Fruit fly (Drosophila melanogaster) whole organism, wandering third instar larva: ENCODE data around the gene Nhe2.
A peak's percentile ranks its signal among the peaks of the same experiment; 100 is the strongest.

ENCODE experiments used
- Abd-B ChIP-seq: fragments of >200 bp; optimal IDR thresholded peaks from 2 replicates; lab custom pipeline; 2017; ENCODE audit warnings: missing biosample characterization, missing genetic modification characterization
- CG32264 ChIP-seq: fragments of 200-800 bp; sonication (Bioruptor generic); optimal IDR thresholded peaks from 2 replicates; lab custom pipeline; 2016; ENCODE audit warnings: missing biosample characterization, missing genetic modification characterization
- CG9705 ChIP-seq: fragments of 200-800 bp; sonication (Bioruptor generic); optimal IDR thresholded peaks from 2 replicates; lab custom pipeline; 2018; ENCODE audit warnings: missing biosample characterization, mild to moderate bottlenecking, missing genetic modification characterization
- CrebA ChIP-seq: fragments of 200-800 bp; sonication (Bioruptor generic); optimal IDR thresholded peaks from 2 replicates; lab custom pipeline; 2016; ENCODE audit warnings: missing biosample characterization, mild to moderate bottlenecking, missing genetic modification characterization, borderline replicate concordance
- Dfd ChIP-seq: fragments of >200 bp; optimal IDR thresholded peaks from 2 replicates; lab custom pipeline; 2017; ENCODE audit warnings: missing biosample characterization, missing genetic modification characterization
- Dif ChIP-seq: fragments of 200-275, 200-300 bp; sonication (Bioruptor generic); optimal IDR thresholded peaks from 2 replicates; lab custom pipeline; 2018; ENCODE audit warnings: missing biosample characterization, missing genetic modification characterization; ENCODE audit not compliant: partially characterized antibody
- GATAd ChIP-seq: sonication (Bioruptor generic); optimal IDR thresholded peaks from 2 replicates; lab custom pipeline; 2016; ENCODE audit warnings: missing biosample characterization, missing genetic modification characterization
- HLH106 ChIP-seq: fragments of 200-800 bp; optimal IDR thresholded peaks from 3 replicates; lab custom pipeline; 2019; ENCODE audit warnings: missing biosample characterization, mild to moderate bottlenecking, missing genetic modification characterization, moderate library complexity
- Hnf4 ChIP-seq: fragments of 200-800 bp; sonication (Bioruptor generic); optimal IDR thresholded peaks from 2 replicates; lab custom pipeline; 2016; ENCODE audit warnings: missing biosample characterization, mild to moderate bottlenecking, missing genetic modification characterization
- Hr78 ChIP-seq: fragments of >200 bp; optimal IDR thresholded peaks from 2 replicates; lab custom pipeline; 2017; ENCODE audit warnings: missing biosample characterization, missing genetic modification characterization
- Hr83 ChIP-seq: fragments of 200-300 bp; sonication (Bioruptor generic); optimal IDR thresholded peaks from 2 replicates; lab custom pipeline; 2016; ENCODE audit warnings: missing biosample characterization, mild to moderate bottlenecking, missing genetic modification characterization, moderate library complexity; ENCODE audit not compliant: poor library complexity, severe bottlenecking
- Jra ChIP-seq: sonication (Bioruptor generic); optimal IDR thresholded peaks from 2 replicates; lab custom pipeline; 2016; ENCODE audit warnings: missing biosample characterization, missing genetic modification characterization
- Mio ChIP-seq: sonication (Bioruptor generic); optimal IDR thresholded peaks from 2 replicates; lab custom pipeline; 2016; ENCODE audit warnings: missing biosample characterization, missing genetic modification characterization
- Myc ChIP-seq: fragments of >200 bp; optimal IDR thresholded peaks from 2 replicates; lab custom pipeline; 2017
- N ChIP-seq: fragments of >200 bp; optimal IDR thresholded peaks from 2 replicates; lab custom pipeline; 2018; ENCODE audit warnings: missing biosample characterization, missing external identifiers, missing genetic modification characterization
- OdsH ChIP-seq: fragments of 200-800 bp; sonication (Bioruptor generic); optimal IDR thresholded peaks from 2 replicates; lab custom pipeline; 2016; ENCODE audit warnings: missing biosample characterization, mild to moderate bottlenecking, missing genetic modification characterization
- Rel ChIP-seq, 2 experiments: fragments of 200-800 bp; sonication (Bioruptor generic) in 1 of 2; optimal IDR thresholded peaks; 2 replicates in 1 of 2; 3 replicates in 1 of 2; lab custom pipeline; 2016 to 2019; ENCODE audit warnings: mild to moderate bottlenecking in 2 of 2, missing biosample characterization in 2 of 2, missing genetic modification characterization in 2 of 2, moderate library complexity in 1 of 2
- Sp1 ChIP-seq: fragments of 200-800 bp; sonication (Bioruptor generic); optimal IDR thresholded peaks from 3 replicates; lab custom pipeline; 2019; ENCODE audit warnings: missing biosample characterization, mild to moderate bottlenecking, missing genetic modification characterization, moderate library complexity
- Vsx2 ChIP-seq: fragments of 200-300, 225-300 bp; sonication (Bioruptor generic); optimal IDR thresholded peaks from 2 replicates; lab custom pipeline; 2018; ENCODE audit warnings: missing biosample characterization, missing genetic modification characterization; ENCODE audit not compliant: partially characterized antibody
- br ChIP-seq: fragments of 200-800 bp; sonication (Bioruptor generic); optimal IDR thresholded peaks from 2 replicates; lab custom pipeline; 2016; ENCODE audit warnings: missing biosample characterization, missing genetic modification characterization
- brk ChIP-seq: fragments of 200-800 bp; sonication (Bioruptor generic); optimal IDR thresholded peaks from 2 replicates; lab custom pipeline; 2016; ENCODE audit warnings: missing biosample characterization, mild to moderate bottlenecking, missing genetic modification characterization
- dl ChIP-seq, 2 experiments: fragments of 175-275, 200-275 bp in 1 of 2; fragments of 200-275 bp in 1 of 2; sonication (Bioruptor generic); optimal IDR thresholded peaks; lab custom pipeline; 2018; ENCODE audit warnings: mild to moderate bottlenecking in 2 of 2, missing biosample characterization in 2 of 2, missing genetic modification characterization in 2 of 2, moderate library complexity in 2 of 2; ENCODE audit not compliant: partially characterized antibody in 2 of 2, insufficient read depth in 1 of 2
- dmrt93B ChIP-seq: fragments of 200-800 bp; sonication (Bioruptor generic); optimal IDR thresholded peaks from 2 replicates; lab custom pipeline; 2018; ENCODE audit warnings: missing biosample characterization, mild to moderate bottlenecking, missing genetic modification characterization
- dsf ChIP-seq: sonication (Bioruptor generic); optimal IDR thresholded peaks from 2 replicates; lab custom pipeline; 2016; ENCODE audit warnings: missing biosample characterization, missing genetic modification characterization, borderline replicate concordance
- ey ChIP-seq: fragments of 200-800 bp; sonication (Bioruptor generic); optimal IDR thresholded peaks from 2 replicates; lab custom pipeline; 2016; ENCODE audit warnings: missing biosample characterization, missing genetic modification characterization
- foxo ChIP-seq, 2 experiments: fragments of 200-800 bp; sonication (Bioruptor generic); optimal IDR thresholded peaks; 2 replicates in 1 of 2; 3 replicates in 1 of 2; lab custom pipeline; 2016 to 2017; ENCODE audit warnings: missing biosample characterization in 2 of 2, missing genetic modification characterization in 2 of 2
- fru ChIP-seq: fragments of 200-800 bp; sonication (Bioruptor generic); optimal IDR thresholded peaks from 3 replicates; lab custom pipeline; 2016; ENCODE audit warnings: missing biosample characterization, mild to moderate bottlenecking, missing genetic modification characterization
- h ChIP-seq: fragments of 200-800 bp; sonication (Bioruptor generic); optimal IDR thresholded peaks from 3 replicates; lab custom pipeline; 2016; ENCODE audit warnings: missing biosample characterization, mild to moderate bottlenecking, missing genetic modification characterization
- jim ChIP-seq: fragments of 175-275, 200-325 bp; sonication (Bioruptor generic); optimal IDR thresholded peaks from 2 replicates; lab custom pipeline; 2016; ENCODE audit warnings: missing biosample characterization, mild to moderate bottlenecking, missing genetic modification characterization
- lola ChIP-seq: fragments of >200 bp; optimal IDR thresholded peaks from 2 replicates; lab custom pipeline; 2017; ENCODE audit warnings: missing biosample characterization, missing genetic modification characterization
- pan ChIP-seq: fragments of >200 bp; optimal IDR thresholded peaks from 2 replicates; lab custom pipeline; 2017
- psq ChIP-seq: fragments of 200-800 bp; sonication (Bioruptor generic); optimal IDR thresholded peaks from 3 replicates; lab custom pipeline; 2017; ENCODE audit warnings: missing biosample characterization, mild to moderate bottlenecking, missing genetic modification characterization, moderate library complexity
- rgr ChIP-seq: fragments of 200-800 bp; sonication (Bioruptor generic); optimal IDR thresholded peaks from 3 replicates; lab custom pipeline; 2016; ENCODE audit warnings: missing biosample characterization, mild to moderate bottlenecking, missing genetic modification characterization
- sv ChIP-seq: fragments of 200-800 bp; sonication (Bioruptor generic); optimal IDR thresholded peaks from 3 replicates; lab custom pipeline; 2016; ENCODE audit warnings: missing biosample characterization, missing genetic modification characterization
- tai ChIP-seq: sonication (Bioruptor generic); optimal IDR thresholded peaks from 2 replicates; lab custom pipeline; 2016; ENCODE audit warnings: missing biosample characterization, missing genetic modification characterization
- usp ChIP-seq: fragments of >200 bp; optimal IDR thresholded peaks from 2 replicates; lab custom pipeline; 2017; ENCODE audit warnings: missing biosample characterization, missing genetic modification characterization
- woc ChIP-seq: sonication (Bioruptor generic); optimal IDR thresholded peaks from 2 replicates; lab custom pipeline; 2016; ENCODE audit warnings: missing biosample characterization, mild to moderate bottlenecking, missing genetic modification characterization

The Nhe2 gene

dm6 chr2L:21142972-21143385 is 38.6 kb downstream of the Nhe2 start, which contains the start of gene pths:
Gene pths (plus strand): TSS chr2L:21143229.
- peak; percentile 51 for TF ChIP-seq Myc (lab: Kevin White, UChicago)
- peak; percentile 38 for TF ChIP-seq Hr83 (GFP tag; lab: Kevin White, UChicago)
- TF ChIP-seq rgr (GFP tag; lab: Kevin White, UChicago), result peak; percentile 36
- TF ChIP-seq Hnf4 (GFP tag; lab: Kevin White, UChicago), result peak; percentile 49
- peak; percentile 35 for TF ChIP-seq ey (GFP tag; lab: Kevin White, UChicago)
- no peak for TF ChIP-seq GATAd (GFP tag; lab: Kevin White, UChicago)
- no peak for TF ChIP-seq Sp1 (GFP tag; lab: Kevin White, UChicago)
- TF ChIP-seq tai (GFP tag; lab: Kevin White, UChicago), result no peak
- TF ChIP-seq N (GFP tag; lab: Kevin White, UChicago), result peak; percentile 85
- TF ChIP-seq Vsx2, result no peak
- TF ChIP-seq fru (GFP tag; lab: Kevin White, UChicago), result no peak
- TF ChIP-seq Dif (GFP tag; lab: Kevin White, UChicago), result no peak
- peak; percentile 40 for TF ChIP-seq HLH106
- TF ChIP-seq Hr78, result peak; percentile 43
- no peak for TF ChIP-seq CG9705 (GFP tag; lab: Kevin White, UChicago)
- peak; percentile 37 for TF ChIP-seq Jra (GFP tag; lab: Kevin White, UChicago)
- TF ChIP-seq pan (lab: Kevin White, UChicago), result no peak
- no peak for TF ChIP-seq sv (GFP tag; lab: Kevin White, UChicago)
- TF ChIP-seq woc (GFP tag; lab: Kevin White, UChicago), result peak; percentile 65
- TF ChIP-seq Abd-B (GFP tag; lab: Kevin White, UChicago), result no peak

- TF ChIP-seq Sp1 (GFP tag; lab: Kevin White, UChicago) (no peak), Vsx2 (no peak), Rel (GFP tag; optimal IDR thresholded peaks at IDR 0.05; lab: Kevin White, UChicago) (no peak), Rel (tag; optimal IDR thresholded peaks at IDR 0.05; lab: Kevin White, UChicago) (no peak)
- TF ChIP-seq, all 38 proteins: peak for 0
Measured at dm6 chr2L:21148242-21148641, 43.9 kb downstream of the Nhe2 start, which contains the start of gene del. Gene del (minus strand): TSS chr2L:21148546.

- TF ChIP-seq rgr (GFP tag; lab: Kevin White, UChicago) (peak; percentile 25), OdsH (GFP tag; lab: Kevin White, UChicago) (no peak), h (GFP tag; lab: Kevin White, UChicago) (no peak), dmrt93B (GFP tag; lab: Kevin White, UChicago) (no peak), psq (GFP tag; lab: Kevin White, UChicago) (no peak), ey (GFP tag; lab: Kevin White, UChicago) (no peak), GATAd (GFP tag; lab: Kevin White, UChicago) (no peak), Dif (GFP tag; lab: Kevin White, UChicago) (no peak), HLH106 (peak; percentile 39), Hr78 (no peak), fru (GFP tag; lab: Kevin White, UChicago) (no peak), pan (lab: Kevin White, UChicago) (no peak), Mio (GFP tag; lab: Kevin White, UChicago) (no peak), br (GFP tag; lab: Kevin White, UChicago) (no peak), foxo (GFP tag; optimal IDR thresholded peaks at IDR 0.05; lab: Kevin White, UChicago) (no peak), Dfd (GFP tag; lab: Kevin White, UChicago) (no peak), lola (GFP tag; lab: Kevin White, UChicago) (no peak), woc (GFP tag; lab: Kevin White, UChicago) (peak; percentile 62), Vsx2 (no peak), dl (GFP tag; optimal IDR thresholded peaks at IDR 0.05; lab: Kevin White, UChicago; ENCODE audit: insufficient read depth in 1 of 2, partially characterized antibody in 2 of 2) (no peak), sv (GFP tag; lab: Kevin White, UChicago) (peak; percentile 46), Abd-B (GFP tag; lab: Kevin White, UChicago) (no peak), Myc (lab: Kevin White, UChicago) (no peak), Hr83 (GFP tag; lab: Kevin White, UChicago) (peak; percentile 48), tai (GFP tag; lab: Kevin White, UChicago) (peak; percentile 14), dsf (GFP tag; lab: Kevin White, UChicago) (no peak), usp (GFP tag; lab: Kevin White, UChicago) (no peak), Rel (GFP tag; optimal IDR thresholded peaks at IDR 0.05; lab: Kevin White, UChicago) (no peak), Rel (tag; optimal IDR thresholded peaks at IDR 0.05; lab: Kevin White, UChicago) (no peak), brk (no peak), CG32264 (GFP tag; lab: Kevin White, UChicago) (no peak), jim (no peak), Hnf4 (GFP tag; lab: Kevin White, UChicago) (peak; percentile 44), N (GFP tag; lab: Kevin White, UChicago) (no peak), CG9705 (GFP tag; lab: Kevin White, UChicago) (peak; percentile 4), CrebA (GFP tag; lab: Kevin White, UChicago) (no peak)
Measured at dm6 chr2L:21149053-21149452, 44.7 kb downstream of the Nhe2 start.
